Fruit fly (Drosophila melanogaster): ENCODE data around the gene pkm.

Gene pkm

dm6 chrX:11620527-11620926, 36.6 kb upstream of the pkm start:
- TF ChIP-seq sd (tag; optimal IDR thresholded peaks at IDR 0.05) (peak; percentile 88), lab (GFP tag; optimal IDR thresholded peaks at IDR 0.05) (peak; percentile 17), HmgZ (tag; optimal IDR thresholded peaks at IDR 0.05) (peak; percentile 20), exex (tag; optimal IDR thresholded peaks at IDR 0.05) (peak; percentile 52), CG10543 (GFP tag; optimal IDR thresholded peaks at IDR 0.05) (peak; percentile 35), chinmo (GFP tag; IDR thresholded peaks at IDR 0.05; ENCODE audit: partially characterized antibody) (0 out of 4 replicates have a peak, but pooled peaks have one; percentile 49), pho (GFP tag; optimal IDR thresholded peaks at IDR 0.05) (no peak), CG32532 (GFP tag; IDR thresholded peaks at IDR 0.05) (0 out of 2 replicates have a peak, but pooled peaks have one; percentile 11), mirr (GFP tag; optimal IDR thresholded peaks at IDR 0.05) (peak; percentile 66), Bgb (GFP tag; IDR thresholded peaks at IDR 0.05; ENCODE audit: partially characterized antibody) (no peak), Opbp (GFP tag; IDR thresholded peaks at IDR 0.05; ENCODE audit: partially characterized antibody) (no peak), CG6689 (GFP tag; IDR thresholded peaks at IDR 0.05) (no peak), pzg (GFP tag; optimal IDR thresholded peaks at IDR 0.05) (peak; percentile 5), Hmx (GFP tag; optimal IDR thresholded peaks at IDR 0.05) (no peak), CG7745 (tag; optimal IDR thresholded peaks at IDR 0.05) (no peak), sug (tag; optimal IDR thresholded peaks at IDR 0.05) (peak; percentile 50), CG10274 (GFP tag; optimal IDR thresholded peaks at IDR 0.05) (no peak), CG1832 (GFP tag; optimal IDR thresholded peaks at IDR 0.05) (peak; percentile 26), Rfx (GFP tag; IDR thresholded peaks at IDR 0.05) (peak; percentile 18; the same call in 1 of the 2 replicates), Med (GFP tag) (peak; percentile 40), crol (GFP tag; IDR thresholded peaks at IDR 0.05) (peak; percentile 96), row (GFP tag; IDR thresholded peaks at IDR 0.05) (peak; percentile 44), GATAe (GFP tag; conservative IDR thresholded peaks at IDR 0.05) (peak; percentile 77), cwo (GFP tag; optimal IDR thresholded peaks at IDR 0.05) (peak; percentile 73), CG5180 (GFP tag; optimal IDR thresholded peaks at IDR 0.05) (no peak), wdn (GFP tag; IDR thresholded peaks at IDR 0.05) (no peak), ftz-f1 (GFP tag; optimal IDR thresholded peaks at IDR 0.05) (peak; percentile 85), CG34376 (GFP tag; optimal IDR thresholded peaks at IDR 0.05) (peak; percentile 90), CG30403 (GFP tag; optimal IDR thresholded peaks at IDR 0.05) (no peak), NFAT (GFP tag; IDR thresholded peaks at IDR 0.05) (peak; percentile 20; the same call in 1 of the 2 replicates), Kr (GFP tag; optimal IDR thresholded peaks at IDR 0.05) (no peak)

DNA sequence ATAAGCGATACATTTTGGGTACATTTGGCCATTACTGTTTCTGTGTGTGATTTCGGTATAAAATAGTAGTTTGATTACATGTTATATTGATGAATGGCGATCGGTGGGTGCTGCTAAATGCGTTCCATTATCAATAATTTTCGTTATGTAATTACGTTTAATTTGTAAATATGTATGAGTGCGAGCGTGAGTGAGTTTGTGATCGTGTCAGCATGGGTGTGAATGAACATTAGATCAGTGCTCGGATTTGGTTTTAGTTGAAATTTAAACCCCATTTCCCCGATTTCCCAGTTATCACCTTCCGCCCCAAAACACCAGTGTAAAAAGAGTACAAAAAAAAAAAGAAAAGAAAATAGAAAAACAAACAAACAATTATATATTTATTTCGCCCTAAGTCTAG, 35.6 kb upstream of the pkm start:
- TF ChIP-seq exex (tag; optimal IDR thresholded peaks at IDR 0.05) (peak; percentile 31), org-1 (GFP tag; optimal IDR thresholded peaks at IDR 0.05) (no peak), CG16815 (GFP tag; optimal IDR thresholded peaks at IDR 0.05) (no peak), CG11560 (tag; IDR thresholded peaks at IDR 0.05) (no peak), Dref (GFP tag; IDR thresholded peaks at IDR 0.05) (no peak), CG12236 (GFP tag; optimal IDR thresholded peaks at IDR 0.05) (no peak), CG8281 (tag; optimal IDR thresholded peaks at IDR 0.05) (peak; percentile 35), Med (GFP tag) (peak; percentile 50), Pdp1 (GFP tag; optimal IDR thresholded peaks at IDR 0.05) (peak in 1 of 2 experiments; percentile 81), ewg (GFP tag; optimal IDR thresholded peaks at IDR 0.05) (no peak), HHEX (GFP tag; optimal IDR thresholded peaks at IDR 0.05) (no peak), sens (GFP tag) (peak; percentile 66), CG12769 (tag; optimal IDR thresholded peaks at IDR 0.05) (no peak)
